Worm (Caenorhabditis elegans) whole organism, L1 larva: ENCODE measurements around the gene B0001.5.

Experiments
- F16B12.6 ChIP-seq: fragments of 150-350 bp; optimal IDR thresholded peaks from 2 replicates; lab custom pipeline; 2014; ENCODE audit warnings: missing biosample characterization, missing genetic modification characterization
- ama-1 ChIP-seq: fragments of 150-350 bp; optimal IDR thresholded peaks from 2 replicates; lab custom pipeline; 2014
- lir-3 ChIP-seq: sonication (generic microtip); optimal IDR thresholded peaks from 2 replicates; lab custom pipeline; 2016; ENCODE audit warnings: mild to moderate bottlenecking, missing genetic modification characterization, moderate library complexity, missing compliant biosample characterization; ENCODE audit not compliant: poor library complexity
- nhr-11 ChIP-seq: fragments of 150-350 bp; optimal IDR thresholded peaks from 2 replicates; lab custom pipeline; 2014; ENCODE audit warnings: missing biosample characterization, missing genetic modification characterization
- nhr-77 ChIP-seq: fragments of 150-350 bp; optimal IDR thresholded peaks from 2 replicates; lab custom pipeline; 2014; ENCODE audit warnings: missing biosample characterization, missing genetic modification characterization
- sup-37 ChIP-seq: fragments of 200-800 bp; sonication (Bioruptor generic); optimal IDR thresholded peaks from 2 replicates; lab custom pipeline; 2018; ENCODE audit warnings: mild to moderate bottlenecking, missing genetic modification characterization, missing compliant biosample characterization
- zip-4 ChIP-seq: fragments of 200-800 bp; sonication (Bioruptor generic); optimal IDR thresholded peaks from 2 replicates; lab custom pipeline; 2018; ENCODE audit warnings: mild to moderate bottlenecking, missing genetic modification characterization, moderate library complexity, missing compliant biosample characterization

DNA sequence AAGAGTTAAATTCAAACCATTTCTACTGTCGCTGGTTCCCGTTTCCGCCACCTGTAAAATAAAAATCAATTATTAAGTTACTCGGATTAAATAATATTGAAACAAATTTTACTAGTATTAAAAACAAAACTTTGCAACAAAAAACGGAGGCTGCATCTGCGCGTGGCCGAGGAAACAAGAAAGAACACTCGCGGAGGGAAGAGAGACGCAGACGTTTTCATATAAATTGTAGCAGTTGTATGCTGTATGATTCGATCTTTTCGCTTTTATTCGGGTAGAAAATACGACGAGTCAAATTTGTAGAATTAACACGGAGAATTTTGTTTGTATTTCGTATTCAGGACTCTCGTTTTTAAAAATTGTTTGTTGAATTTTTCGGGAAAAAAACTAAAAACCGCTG is 2.5 kb upstream of the B0001.5 start, which contains the start of gene B0001.3:
- TF ChIP-seq ama-1 (lab: Kevin White, UChicago) (no peak), zip-4 (GFP tag; lab: Kevin White, UChicago) (no peak), F16B12.6 (tag; lab: Kevin White, UChicago) (no peak), nhr-77 (tag; lab: Kevin White, UChicago) (no peak), lir-3 (tag; lab: Kevin White, UChicago) (no peak), sup-37 (no peak), nhr-11 (tag; lab: Kevin White, UChicago) (no peak)
